Worm (Caenorhabditis elegans) whole organism, L3 larva: Measurements from ENCODE around the gene chin-1.

Experiments
- ama-1 ChIP-seq: fragments of 150-350 bp; optimal IDR thresholded peaks from 2 replicates; lab custom pipeline; 2018
- ceh-9 ChIP-seq: sonication (generic microtip); optimal IDR thresholded peaks from 2 replicates; lab custom pipeline; 2018; ENCODE audit warnings: missing biosample characterization, missing genetic modification characterization
- elt-3 ChIP-seq, 3 experiments: fragments of 150-350 bp in 1 of 3; sonication (generic microtip) in 2 of 3; optimal IDR thresholded peaks; 2 replicates in 2 of 3; 4 replicates in 1 of 3; lab custom pipeline; 2014 to 2017; ENCODE audit warnings: missing biosample characterization in 3 of 3, missing genetic modification characterization in 3 of 3
- eor-1 ChIP-seq, 2 experiments: fragments of 150-350 bp; optimal IDR thresholded peaks; 2 replicates each; lab custom pipeline; 2014 to 2018; ENCODE audit warnings: missing biosample characterization in 2 of 2, missing genetic modification characterization in 2 of 2
- fkh-2 ChIP-seq: fragments of 150-350 bp; optimal IDR thresholded peaks from 2 replicates; lab custom pipeline; 2014; ENCODE audit warnings: missing biosample characterization, missing genetic modification reagents, missing genetic modification characterization
- jun-1 ChIP-seq: fragments of 150-350 bp; optimal IDR thresholded peaks from 2 replicates; lab custom pipeline; 2014; ENCODE audit warnings: missing biosample characterization, missing genetic modification reagents, missing genetic modification characterization
- lin-15B ChIP-seq: fragments of 150-350 bp; optimal IDR thresholded peaks from 2 replicates; lab custom pipeline; 2014; ENCODE audit warnings: missing biosample characterization, missing genetic modification characterization
- mdl-1 ChIP-seq: fragments of 150-350 bp; optimal IDR thresholded peaks from 2 replicates; lab custom pipeline; 2014; ENCODE audit warnings: missing biosample characterization, missing genetic modification characterization
- nhr-23 ChIP-seq: fragments of 150-350 bp; optimal IDR thresholded peaks from 2 replicates; lab custom pipeline; 2014; ENCODE audit warnings: missing biosample characterization, missing genetic modification reagents, missing genetic modification characterization
- nhr-76 ChIP-seq: fragments of 150-350 bp; sonication (generic microtip); optimal IDR thresholded peaks from 5 replicates; lab custom pipeline; 2014; ENCODE audit warnings: missing biosample characterization, missing genetic modification characterization
- unc-39 ChIP-seq: sonication (generic microtip); optimal IDR thresholded peaks from 4 replicates; lab custom pipeline; 2017; ENCODE audit warnings: missing biosample characterization, missing genetic modification characterization
- unc-62 ChIP-seq: fragments of 150-350 bp; sonication (generic microtip); optimal IDR thresholded peaks from 4 replicates; lab custom pipeline; 2014; ENCODE audit warnings: missing biosample characterization, missing genetic modification reagents, missing genetic modification characterization
- zag-1 ChIP-seq: fragments of 150-350 bp; optimal IDR thresholded peaks from 2 replicates; lab custom pipeline; 2014; ENCODE audit warnings: missing biosample characterization, missing genetic modification characterization

ce11 chrIII:1052291-1052690 lies 15.3 kb upstream of the chin-1 start:
- TF ChIP-seq nhr-76 (tag; lab: Kevin White, UChicago) (no peak), zag-1 (tag; lab: Kevin White, UChicago) (no peak), unc-62 (GFP tag; lab: Kevin White, UChicago) (no peak), mdl-1 (tag; lab: Kevin White, UChicago) (no peak), ama-1 (lab: Kevin White, UChicago) (no peak), eor-1 (tag; optimal IDR thresholded peaks at IDR 0.05; lab: Kevin White, UChicago) (no peak), elt-3 (tag; optimal IDR thresholded peaks at IDR 0.05; lab: Kevin White, UChicago) (no peak), ceh-9 (tag; lab: Kevin White, UChicago) (no peak), jun-1 (no peak), lin-15B (tag; lab: Kevin White, UChicago) (no peak), unc-39 (tag; lab: Kevin White, UChicago) (no peak), fkh-2 (no peak), nhr-23 (tag; lab: Kevin White, UChicago) (no peak)
